Worm (Caenorhabditis elegans): ENCODE measurements around the gene dot-1.4.

DNA sequence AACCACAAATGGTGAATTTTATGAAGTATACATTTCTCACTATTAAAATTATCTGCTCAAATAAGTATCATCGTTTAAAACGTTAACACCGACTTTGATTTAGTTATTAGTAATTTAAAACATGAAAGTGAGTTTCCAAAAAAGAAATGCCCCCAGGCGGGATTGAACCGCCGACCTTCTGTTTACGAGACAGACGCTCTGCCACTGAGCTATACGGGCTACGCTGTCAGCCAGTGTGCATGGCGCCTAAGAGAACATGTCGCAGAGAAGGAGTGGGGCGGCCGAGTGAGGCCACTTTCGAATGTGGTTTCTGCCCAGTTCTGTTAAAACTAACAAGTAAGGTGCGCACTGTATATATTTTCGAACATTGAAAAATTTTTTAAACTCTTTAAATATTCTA lies 3.5 kb upstream of the dot-1.4 start:
- TF ChIP-seq aly-1 (tag; optimal IDR thresholded peaks at IDR 0.05), result peak; percentile 49
- TF ChIP-seq ama-1 (optimal IDR thresholded peaks at IDR 0.05), result no peak
- peak; percentile 83 for TF ChIP-seq flt-1 (GFP tag; IDR thresholded peaks at IDR 0.05)
- TF ChIP-seq ceh-13 (GFP tag; optimal IDR thresholded peaks at IDR 0.05), result peak; percentile 71
- TF ChIP-seq F13C5.2 (tag; optimal IDR thresholded peaks at IDR 0.05), result peak; percentile 80
- TF ChIP-seq sea-1 (GFP tag; conservative IDR thresholded peaks at IDR 0.05), result peak; percentile 88
- peak; percentile 60 for TF ChIP-seq B0310.2 (tag; optimal IDR thresholded peaks at IDR 0.05)
- peak; percentile 20 for TF ChIP-seq tra-4 (tag; optimal IDR thresholded peaks at IDR 0.05)
- TF ChIP-seq tbx-11 (GFP tag; IDR thresholded peaks at IDR 0.05), result peak; percentile 79
